Fruit fly (Drosophila melanogaster) whole organism, embryonic: Measurements from ENCODE around the gene aop.

ENCODE experiments used
- Adf1 ChIP-seq: fragments of 200-800 bp; sonication (Bioruptor generic); IDR thresholded peaks from 2 replicates; pipeline ENCODE4 v1.3.6; 2022; ENCODE audit warnings: missing biosample characterization, missing genetic modification characterization
- Asciz ChIP-seq: fragments of 200-800 bp; sonication (Bioruptor generic); optimal IDR thresholded peaks from 2 replicates; lab custom pipeline; 2017; ENCODE audit warnings: missing biosample characterization, mild to moderate bottlenecking, missing genetic modification characterization, missing genetic modification reagents
- B-H1 ChIP-seq: fragments of 200-800 bp; sonication (Bioruptor generic); IDR thresholded peaks from 3 replicates; pipeline ENCODE4 v1.3.6; 2022; ENCODE audit warnings: missing biosample characterization, missing genetic modification characterization
- BEAF-32 ChIP-seq: fragments of 200-800 bp; sonication (Bioruptor generic); optimal IDR thresholded peaks from 3 replicates; lab custom pipeline; 2017; ENCODE audit warnings: missing biosample characterization, missing genetic modification characterization, mild to moderate bottlenecking, moderate library complexity, missing genetic modification reagents
- CG10267 ChIP-seq: fragments of 200-800 bp; sonication (Bioruptor generic); optimal IDR thresholded peaks from 2 replicates; lab custom pipeline; 2018; ENCODE audit warnings: missing biosample characterization, mild to moderate bottlenecking, missing genetic modification characterization, moderate library complexity
- CG10366 ChIP-seq: fragments of 200-800 bp; sonication (Bioruptor generic); IDR thresholded peaks from 2 replicates; pipeline ENCODE4 v1.3.6; 2022; ENCODE audit warnings: missing biosample characterization, missing genetic modification characterization
- CG10543 ChIP-seq: fragments of 200-800 bp; sonication (Bioruptor generic); optimal IDR thresholded peaks from 3 replicates; lab custom pipeline; 2017; ENCODE audit warnings: missing biosample characterization, mild to moderate bottlenecking, missing genetic modification characterization, moderate library complexity
- CG11085 ChIP-seq: fragments of 200-800 bp; sonication (Bioruptor generic); IDR thresholded peaks from 2 replicates; pipeline ENCODE4 v1.3.6; 2022; ENCODE audit warnings: missing biosample characterization, missing genetic modification characterization
- CG11695 ChIP-seq: fragments of 200-800 bp; sonication (Bioruptor generic); IDR thresholded peaks from 3 replicates; pipeline ENCODE4 v1.3.6; 2022; ENCODE audit warnings: missing biosample characterization, missing genetic modification characterization
- CG12104 ChIP-seq: fragments of 200-800 bp; sonication (Bioruptor generic); optimal IDR thresholded peaks from 3 replicates; lab custom pipeline; 2016; ENCODE audit warnings: missing biosample characterization, missing genetic modification characterization
- CG12299 ChIP-seq: fragments of 200-800 bp; sonication (Bioruptor generic); optimal IDR thresholded peaks from 2 replicates; lab custom pipeline; 2018; ENCODE audit warnings: missing biosample characterization, mild to moderate bottlenecking, missing genetic modification characterization
- CG1233 ChIP-seq: fragments of 200-800 bp; sonication (Bioruptor generic); optimal IDR thresholded peaks from 4 replicates; lab custom pipeline; 2018; ENCODE audit warnings: missing biosample characterization, mild to moderate bottlenecking, missing genetic modification characterization
- CG12942 ChIP-seq: fragments of 200-800 bp; sonication (Bioruptor generic); optimal IDR thresholded peaks from 3 replicates; lab custom pipeline; 2016; ENCODE audit warnings: missing biosample characterization, missing genetic modification characterization
- CG13287 ChIP-seq: fragments of 200-800 bp; sonication (Bioruptor generic); IDR thresholded peaks from 2 replicates; pipeline ENCODE4 v1.3.6; 2022; ENCODE audit warnings: missing biosample characterization, missing genetic modification characterization; ENCODE audit not compliant: partially characterized antibody
- CG15479 ChIP-seq: fragments of 200-800 bp; sonication (Bioruptor generic); optimal IDR thresholded peaks from 3 replicates; lab custom pipeline; 2019; ENCODE audit warnings: missing biosample characterization, mild to moderate bottlenecking, missing genetic modification characterization, moderate library complexity
- CG17359 ChIP-seq: fragments of 200-800 bp; sonication (Bioruptor generic); optimal IDR thresholded peaks from 3 replicates; lab custom pipeline; 2018; ENCODE audit warnings: missing biosample characterization, mild to moderate bottlenecking, missing genetic modification characterization, moderate library complexity
- CG17361 ChIP-seq: fragments of 200-800 bp; sonication (Bioruptor generic); IDR thresholded peaks from 3 replicates; pipeline ENCODE4 v1.3.6; 2022; ENCODE audit warnings: missing biosample characterization, missing genetic modification characterization
- CG18262 ChIP-seq: fragments of 200-800 bp; optimal IDR thresholded peaks from 3 replicates; lab custom pipeline; 2019; ENCODE audit warnings: missing biosample characterization, mild to moderate bottlenecking, missing genetic modification characterization, moderate library complexity
- CG18619 ChIP-seq: fragments of 200-800 bp; sonication (Bioruptor generic); optimal IDR thresholded peaks from 3 replicates; lab custom pipeline; 2017; ENCODE audit warnings: missing biosample characterization, mild to moderate bottlenecking, missing genetic modification characterization
- CG2129 ChIP-seq: fragments of 200-800 bp; sonication (Bioruptor generic); IDR thresholded peaks from 2 replicates; pipeline ENCODE4 v1.3.6; 2022; ENCODE audit warnings: missing biosample characterization, missing genetic modification characterization; ENCODE audit not compliant: partially characterized antibody
- CG30020 ChIP-seq: fragments of 200-800 bp; optimal IDR thresholded peaks from 2 replicates; lab custom pipeline; 2019; ENCODE audit warnings: missing biosample characterization, mild to moderate bottlenecking, missing genetic modification characterization, moderate library complexity
- CG32532 ChIP-seq: fragments of 200-800 bp; sonication (Bioruptor generic); IDR thresholded peaks from 2 replicates; pipeline ENCODE4 v1.3.6; 2022; ENCODE audit warnings: missing biosample characterization, missing genetic modification characterization
- CG33213 ChIP-seq: fragments of 200-800 bp; sonication (Bioruptor generic); optimal IDR thresholded peaks from 3 replicates; lab custom pipeline; 2016; ENCODE audit warnings: missing biosample characterization, missing genetic modification characterization
- CG34422 ChIP-seq: fragments of 200-800 bp; sonication (Bioruptor generic); IDR thresholded peaks from 3 replicates; pipeline ENCODE4 v1.3.6; 2022; ENCODE audit warnings: missing biosample characterization, missing genetic modification characterization
- CG3726 ChIP-seq: fragments of 200-800 bp; sonication (Bioruptor generic); IDR thresholded peaks from 3 replicates; pipeline ENCODE4, ENCODE4 v1.3.6; 2022; ENCODE audit warnings: missing biosample characterization, missing genetic modification characterization
- CG4328 ChIP-seq: fragments of 200-800 bp; sonication (Bioruptor generic); optimal IDR thresholded peaks from 3 replicates; lab custom pipeline; 2017; ENCODE audit warnings: missing biosample characterization, missing genetic modification reagents, missing genetic modification characterization
- CG4424 ChIP-seq: fragments of 200-800 bp; sonication (Bioruptor generic); optimal IDR thresholded peaks from 3 replicates; lab custom pipeline; 2016; ENCODE audit warnings: missing biosample characterization, missing genetic modification characterization
- CG4617 ChIP-seq: fragments of 200-800 bp; sonication (Bioruptor generic); optimal IDR thresholded peaks from 3 replicates; lab custom pipeline; 2016; ENCODE audit warnings: missing biosample characterization, missing genetic modification characterization, borderline replicate concordance
- CG6654 ChIP-seq: fragments of 200-800 bp; sonication (Bioruptor generic); optimal IDR thresholded peaks from 2 replicates; lab custom pipeline; 2017; ENCODE audit warnings: missing biosample characterization, mild to moderate bottlenecking, missing genetic modification characterization
- CkIIα-i1 ChIP-seq: fragments of 200-800 bp; sonication (Bioruptor generic); IDR thresholded peaks from 2 replicates; pipeline ENCODE4 v1.3.6; 2022; ENCODE audit warnings: missing biosample characterization, missing genetic modification characterization
- D19B ChIP-seq: fragments of 200-800 bp; sonication (Bioruptor generic); optimal IDR thresholded peaks from 2 replicates; lab custom pipeline; 2017; ENCODE audit warnings: missing biosample characterization, mild to moderate bottlenecking, missing genetic modification characterization
- Dll ChIP-seq: fragments of 200-800 bp; sonication (Bioruptor generic); IDR thresholded peaks from 4 replicates; pipeline ENCODE4 v1.3.6; 2022; ENCODE audit warnings: missing biosample characterization, missing genetic modification characterization; ENCODE audit not compliant: partially characterized antibody
- Dp ChIP-seq: fragments of 200-800 bp; sonication (Bioruptor generic); optimal IDR thresholded peaks from 2 replicates; lab custom pipeline; 2018; ENCODE audit warnings: missing biosample characterization, mild to moderate bottlenecking, missing genetic modification characterization, moderate library complexity
- Med ChIP-seq: fragments of 200-800 bp; sonication (Bioruptor generic); peaks from one replicate; lab custom pipeline; 2016; ENCODE audit warnings: missing biosample characterization, missing genetic modification characterization, mild to moderate bottlenecking, inconsistent platforms, moderate library complexity
- Scr ChIP-seq: fragments of 200-800 bp; sonication (Bioruptor generic); IDR thresholded peaks from 2 replicates; pipeline ENCODE4 v1.3.6; 2022; ENCODE audit warnings: missing biosample characterization, missing genetic modification characterization; ENCODE audit not compliant: partially characterized antibody
- Sin3A ChIP-seq: fragments of >200 bp; optimal IDR thresholded peaks from 2 replicates; lab custom pipeline; 2018
- ac ChIP-seq: fragments of 200-800 bp; sonication (Bioruptor generic); optimal IDR thresholded peaks from 3 replicates; lab custom pipeline; 2017; ENCODE audit warnings: missing biosample characterization, mild to moderate bottlenecking, missing genetic modification characterization
- ase ChIP-seq: fragments of 200-800 bp; sonication (Bioruptor generic); IDR thresholded peaks from 3 replicates; pipeline ENCODE4 v1.3.6; 2022; ENCODE audit warnings: missing biosample characterization, missing genetic modification characterization
- cato ChIP-seq: fragments of 200-800 bp; sonication (Bioruptor generic); optimal IDR thresholded peaks from 2 replicates; lab custom pipeline; 2016; ENCODE audit warnings: missing biosample characterization, missing genetic modification characterization, borderline replicate concordance
- caup ChIP-seq: fragments of 200-800 bp; sonication (Bioruptor generic); optimal IDR thresholded peaks from 3 replicates; lab custom pipeline; 2017; ENCODE audit warnings: missing biosample characterization, mild to moderate bottlenecking, missing genetic modification characterization, moderate library complexity; ENCODE audit not compliant: severe bottlenecking
- chif ChIP-seq, 2 experiments: fragments of 200-800 bp; sonication (Bioruptor generic); optimal IDR thresholded peaks; 3 replicates each; lab custom pipeline; 2016; ENCODE audit warnings: missing biosample characterization in 2 of 2, missing genetic modification characterization in 2 of 2
- chn ChIP-seq: fragments of 200-800 bp; sonication (Bioruptor generic); optimal IDR thresholded peaks from 2 replicates; lab custom pipeline; 2016; ENCODE audit warnings: missing biosample characterization, missing genetic modification characterization
- dati ChIP-seq: fragments of 200-800 bp; sonication (Bioruptor generic); IDR thresholded peaks from 2 replicates; pipeline ENCODE4 v1.3.6; 2022; ENCODE audit warnings: missing biosample characterization, missing genetic modification characterization
- dmrt11E ChIP-seq: fragments of 200-800 bp; sonication (Bioruptor generic); optimal IDR thresholded peaks from 3 replicates; lab custom pipeline; 2018; ENCODE audit warnings: missing biosample characterization, mild to moderate bottlenecking, missing genetic modification characterization, moderate library complexity
- fd64A ChIP-seq: fragments of 200-800 bp; sonication (Bioruptor generic); optimal IDR thresholded peaks from 3 replicates; lab custom pipeline; 2018; ENCODE audit warnings: missing biosample characterization, mild to moderate bottlenecking, missing genetic modification characterization
- grn ChIP-seq: fragments of 200-800 bp; sonication (Bioruptor generic); optimal IDR thresholded peaks from 3 replicates; lab custom pipeline; 2017; ENCODE audit warnings: missing biosample characterization, missing genetic modification characterization
- jumu ChIP-seq: fragments of 200-800 bp; sonication (Bioruptor generic); optimal IDR thresholded peaks from 3 replicates; lab custom pipeline; 2016; ENCODE audit warnings: missing biosample characterization, missing genetic modification characterization
- ken ChIP-seq: fragments of 200-800 bp; sonication (Bioruptor generic); IDR thresholded peaks from 3 replicates; pipeline ENCODE4 v1.3.6; 2022; ENCODE audit warnings: missing biosample characterization, missing genetic modification characterization
- mirr ChIP-seq: fragments of 200-800 bp; sonication (Bioruptor generic); optimal IDR thresholded peaks from 3 replicates; lab custom pipeline; 2018; ENCODE audit warnings: missing biosample characterization, mild to moderate bottlenecking, missing genetic modification characterization
- tap ChIP-seq: fragments of 200-800 bp; optimal IDR thresholded peaks from 3 replicates; lab custom pipeline; 2019; ENCODE audit warnings: missing biosample characterization, mild to moderate bottlenecking, missing genetic modification characterization, moderate library complexity
- yki ChIP-seq: fragments of >200 bp; optimal IDR thresholded peaks from 3 replicates; lab custom pipeline; 2018

Gene aop

dm6 chr2L:2147208-2147607 is 31.3 kb downstream of the aop start, which contains the start of the genes CG11723 and Tbcd (continued):
- no peak; the same call in none of the 3 replicates for TF ChIP-seq CG17361
- TF ChIP-seq fd64A (GFP tag; lab: Kevin White, UChicago), result peak; percentile 22
- peak; percentile 80 for TF ChIP-seq cato
- TF ChIP-seq CG11695 (GFP tag; lab: Robert Waterston, UW), result peak; percentile 93
- TF ChIP-seq Dll, result peak; percentile 60; the same call in 2 of the 4 replicates
- peak; percentile 88 for TF ChIP-seq CG3726 (GFP tag; lab: Robert Waterston, UW)
- TF ChIP-seq CG13287 (GFP tag; lab: Robert Waterston, UW), result peak; percentile 64
- TF ChIP-seq Asciz, result no peak
- peak; percentile 85 for TF ChIP-seq CG18262 (tag; lab: Kevin White, UChicago)
- peak; percentile 88 for TF ChIP-seq CG30020
- TF ChIP-seq CG18619 (GFP tag; lab: Kevin White, UChicago), result peak; percentile 83
- peak; percentile 55 for TF ChIP-seq Adf1
- TF ChIP-seq BEAF-32 (GFP tag; lab: Kevin White, UChicago), result peak; percentile 33
- peak; percentile 77 for TF ChIP-seq CG12299 (tag; lab: Kevin White, UChicago)
- TF ChIP-seq D19B (GFP tag; lab: Kevin White, UChicago), result peak; percentile 69
- peak; percentile 97 for TF ChIP-seq Med (GFP tag; lab: Kevin White, UChicago)
- TF ChIP-seq CG1233 (GFP tag; lab: Kevin White, UChicago), result peak; percentile 84
- peak; percentile 95 for TF ChIP-seq CG10366 (GFP tag; lab: Robert Waterston, UW)
- peak; percentile 81 for TF ChIP-seq Sin3A (lab: Kevin White, UChicago)
- peak; percentile 93 for TF ChIP-seq CG32532 (GFP tag; lab: Robert Waterston, UW)
- TF ChIP-seq B-H1 (GFP tag; lab: Robert Waterston, UW), result peak; percentile 90
- TF ChIP-seq grn (GFP tag; lab: Kevin White, UChicago), result peak; percentile 15
- TF ChIP-seq CG12942 (GFP tag; lab: Kevin White, UChicago), result peak; percentile 82
- TF ChIP-seq chn (GFP tag; lab: Kevin White, UChicago), result peak; percentile 85
- TF ChIP-seq CG10267, result peak; percentile 82
- TF ChIP-seq CG12104, result peak; percentile 78
- TF ChIP-seq ase (GFP tag; lab: Robert Waterston, UW), result peak; percentile 87
- peak; percentile 93 for TF ChIP-seq CG4617 (GFP tag; lab: Kevin White, UChicago)
- TF ChIP-seq CG11085 (GFP tag; lab: Robert Waterston, UW), result peak; percentile 77
- TF ChIP-seq CG4424 (GFP tag; lab: Kevin White, UChicago), result peak; percentile 82
- TF ChIP-seq ac, result peak; percentile 50
- TF ChIP-seq CG17359, result no peak
- peak; percentile 87 for TF ChIP-seq caup (GFP tag; lab: Kevin White, UChicago)
- TF ChIP-seq CG34422 (GFP tag; lab: Robert Waterston, UW), result peak; percentile 95
- peak; percentile 62 to 89 for TF ChIP-seq chif (GFP tag; optimal IDR thresholded peaks at IDR 0.05; lab: Kevin White, UChicago)
- TF ChIP-seq ken (GFP tag; lab: Robert Waterston, UW), result peak; percentile 93
- TF ChIP-seq Scr (GFP tag; lab: Robert Waterston, UW), result peak; percentile 33; the same call in 1 of the 2 replicates
- peak; percentile 80 for TF ChIP-seq dmrt11E (tag; lab: Kevin White, UChicago)
- TF ChIP-seq dati, result peak; percentile 75
- no peak for TF ChIP-seq yki (lab: Kevin White, UChicago)
- TF ChIP-seq CG10543 (GFP tag; lab: Kevin White, UChicago), result no peak
- TF ChIP-seq tap (tag; lab: Kevin White, UChicago), result no peak
- peak; percentile 63 for TF ChIP-seq CG6654 (GFP tag; lab: Kevin White, UChicago)
- peak; percentile 84 for TF ChIP-seq jumu (GFP tag; lab: Kevin White, UChicago)
- peak; percentile 18; the same call in 1 of the 2 replicates for TF ChIP-seq CkIIα-i1 (GFP tag; lab: Robert Waterston, UW)
- TF ChIP-seq CG4328, result no peak
- TF ChIP-seq CG2129, result no peak
- peak; percentile 44 for TF ChIP-seq mirr
- peak; percentile 29 for TF ChIP-seq Dp (GFP tag; lab: Kevin White, UChicago)
- no peak for TF ChIP-seq CG15479 (GFP tag; lab: Kevin White, UChicago)
- peak; percentile 84 for TF ChIP-seq CG33213 (GFP tag; lab: Kevin White, UChicago)
